Fruit fly (Drosophila melanogaster): ENCODE data around the gene CG4884.

CG4884 gene

DNA sequence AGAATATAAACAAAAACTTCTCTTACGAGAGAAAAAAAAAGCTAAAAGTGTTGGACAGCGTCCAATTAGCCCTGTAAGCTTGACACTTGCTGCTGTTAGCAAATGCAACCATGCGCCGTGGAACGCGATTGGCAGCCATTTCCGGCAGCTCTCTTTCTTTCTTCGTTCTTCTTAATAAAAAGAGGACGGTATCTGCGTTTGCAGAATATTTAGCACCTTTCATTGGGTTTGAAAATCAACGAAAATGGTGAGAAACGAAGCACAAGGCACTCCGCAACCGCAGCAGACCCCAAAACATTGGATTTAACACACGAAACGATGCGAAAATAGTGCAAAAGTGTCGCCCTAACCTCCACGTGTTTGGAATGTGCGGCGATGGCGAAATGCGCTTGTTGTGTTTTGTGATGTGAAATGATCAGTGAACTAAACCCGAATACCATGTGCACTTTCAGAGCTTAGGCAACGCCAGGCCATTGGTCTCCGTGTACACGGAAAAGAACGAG is 36.3 kb downstream of the CG4884 start, which contains the start of gene RpL4:
RpL4 (plus strand) TSS at position 149 of the 503 bp plus-strand sequence.
- TF ChIP-seq Sox102F (GFP tag; optimal IDR thresholded peaks at IDR 0.05) (peak; percentile 82), Hr38 (GFP tag; optimal IDR thresholded peaks at IDR 0.05) (no peak), eg (GFP tag; IDR thresholded peaks at IDR 0.05) (peak; percentile 82), Hr39 (GFP tag; optimal IDR thresholded peaks at IDR 0.05) (peak; percentile 67), lz (GFP tag; optimal IDR thresholded peaks at IDR 0.05) (peak; percentile 80), CG1621 (tag; optimal IDR thresholded peaks at IDR 0.05) (peak; percentile 70), acj6 (GFP tag; optimal IDR thresholded peaks at IDR 0.05) (peak; percentile 77), CG6808 (GFP tag; optimal IDR thresholded peaks at IDR 0.05) (peak; percentile 59), CG8632 (GFP tag; optimal IDR thresholded peaks at IDR 0.05) (peak; percentile 77), dsx (GFP tag; optimal IDR thresholded peaks at IDR 0.05; ENCODE audit: poor library complexity, severe bottlenecking) (peak; percentile 37), Eip78C (GFP tag) (peak; percentile 95), CG8119 (GFP tag; IDR thresholded peaks at IDR 0.05) (no peak), fd85E (GFP tag; optimal IDR thresholded peaks at IDR 0.05) (peak; percentile 53), Blimp-1 (GFP tag; optimal IDR thresholded peaks at IDR 0.05) (peak; percentile 52), CG34406 (GFP tag; optimal IDR thresholded peaks at IDR 0.05) (peak; percentile 78), CG32006 (GFP tag; optimal IDR thresholded peaks at IDR 0.05) (peak; percentile 52), CG10631 (GFP tag; optimal IDR thresholded peaks at IDR 0.05) (peak; percentile 17), CG8319 (GFP tag; optimal IDR thresholded peaks at IDR 0.05) (peak; percentile 50), CG6792 (GFP tag; optimal IDR thresholded peaks at IDR 0.05) (peak; percentile 56), spab (GFP tag; optimal IDR thresholded peaks at IDR 0.05) (peak; percentile 40), Met (GFP tag; optimal IDR thresholded peaks at IDR 0.05) (peak; percentile 85), CG7368 (GFP tag; optimal IDR thresholded peaks at IDR 0.05) (peak; percentile 67), CG10669 (GFP tag; optimal IDR thresholded peaks at IDR 0.05) (peak; percentile 51), Gug (GFP tag; IDR thresholded peaks at IDR 0.05) (no peak), svp (GFP tag) (peak; percentile 76), Lpt (GFP tag; optimal IDR thresholded peaks at IDR 0.05) (no peak), Smox (GFP tag; optimal IDR thresholded peaks at IDR 0.05) (peak; percentile 74), fd59A (GFP tag; optimal IDR thresholded peaks at IDR 0.05) (peak; percentile 59), Sox15 (GFP tag; optimal IDR thresholded peaks at IDR 0.05) (peak; percentile 10), Eip93F (GFP tag; optimal IDR thresholded peaks at IDR 0.05) (no peak), dac (GFP tag; optimal IDR thresholded peaks at IDR 0.05) (peak; percentile 40), pdm3 (GFP tag; optimal IDR thresholded peaks at IDR 0.05) (peak; percentile 74), Sox14 (GFP tag; optimal IDR thresholded peaks at IDR 0.05) (peak; percentile 76), CG3032 (tag; optimal IDR thresholded peaks at IDR 0.05) (peak; percentile 31), CG31627 (GFP tag; optimal IDR thresholded peaks at IDR 0.05) (peak; percentile 72), CG3919 (GFP tag; optimal IDR thresholded peaks at IDR 0.05) (peak; percentile 87), cyc (GFP tag; optimal IDR thresholded peaks at IDR 0.05) (peak; percentile 70), Ets96B (tag; optimal IDR thresholded peaks at IDR 0.05) (no peak), CG6854 (GFP tag; optimal IDR thresholded peaks at IDR 0.05) (peak; percentile 89), CG11902 (GFP tag; optimal IDR thresholded peaks at IDR 0.05) (no peak), CG11762 (GFP tag; optimal IDR thresholded peaks at IDR 0.05; ENCODE audit: insufficient read depth) (peak; percentile 36), vri (GFP tag; optimal IDR thresholded peaks at IDR 0.05) (peak; percentile 79), achi (GFP tag; optimal IDR thresholded peaks at IDR 0.05) (peak; percentile 99), salr (GFP tag; optimal IDR thresholded peaks at IDR 0.05) (peak; percentile 56 to 82), CG11294 (GFP tag; IDR thresholded peaks at IDR 0.05) (no peak), CG15336 (GFP tag; IDR thresholded peaks at IDR 0.05) (no peak), ss (GFP tag; optimal IDR thresholded peaks at IDR 0.05) (peak; percentile 58 to 87), CG9139 (GFP tag; optimal IDR thresholded peaks at IDR 0.05) (peak; percentile 76), net (GFP tag; optimal IDR thresholded peaks at IDR 0.05) (peak; percentile 87), CG6163 (GFP tag; IDR thresholded peaks at IDR 0.05) (peak; percentile 89), fkh (GFP tag; optimal IDR thresholded peaks at IDR 0.05) (peak; percentile 72), esn (GFP tag; optimal IDR thresholded peaks at IDR 0.05) (peak; percentile 85)
